Fruit fly (Drosophila melanogaster) whole organism, prepupa: Measurements from ENCODE around the gene CG4565.

ENCODE experiments used
- Blimp-1 ChIP-seq: fragments of 200-800 bp; sonication (Bioruptor generic); optimal IDR thresholded peaks from 3 replicates; lab custom pipeline; 2017; ENCODE audit warnings: missing biosample characterization, missing genetic modification characterization, mild to moderate bottlenecking, moderate library complexity, missing genetic modification reagents
- CG10631 ChIP-seq: fragments of 200-800 bp; sonication (Bioruptor generic); optimal IDR thresholded peaks from 2 replicates; lab custom pipeline; 2016; ENCODE audit warnings: missing biosample characterization, missing genetic modification characterization
- CG11294 ChIP-seq: fragments of 200-800 bp; sonication (Bioruptor generic); IDR thresholded peaks from 2 replicates; pipeline ENCODE4 v1.3.6; 2022; ENCODE audit warnings: missing biosample characterization, missing genetic modification characterization
- CG11762 ChIP-seq: fragments of 200-800 bp; sonication (Bioruptor generic); optimal IDR thresholded peaks from 3 replicates; lab custom pipeline; 2016; ENCODE audit warnings: missing biosample characterization, missing genetic modification characterization; ENCODE audit not compliant: insufficient read depth
- CG11902 ChIP-seq: fragments of 200-800 bp; sonication (Bioruptor generic); optimal IDR thresholded peaks from 3 replicates; lab custom pipeline; 2016; ENCODE audit warnings: missing biosample characterization, missing genetic modification characterization
- CG16779 ChIP-seq: fragments of 200-800 bp; sonication (Bioruptor generic); optimal IDR thresholded peaks from 3 replicates; lab custom pipeline; 2017; ENCODE audit warnings: missing biosample characterization, mild to moderate bottlenecking, missing genetic modification characterization
- CG3032 ChIP-seq: fragments of 200-800 bp; optimal IDR thresholded peaks from 2 replicates; lab custom pipeline; 2019; ENCODE audit warnings: missing biosample characterization, mild to moderate bottlenecking, missing genetic modification characterization, moderate library complexity
- CG31627 ChIP-seq: fragments of 200-800 bp; sonication (Bioruptor generic); optimal IDR thresholded peaks from 3 replicates; lab custom pipeline; 2016; ENCODE audit warnings: missing biosample characterization, missing genetic modification characterization
- CG32006 ChIP-seq: fragments of 200-800 bp; sonication (Bioruptor generic); optimal IDR thresholded peaks from 3 replicates; lab custom pipeline; 2017; ENCODE audit warnings: missing biosample characterization, mild to moderate bottlenecking, missing genetic modification characterization
- CG34406 ChIP-seq: fragments of 200-800 bp; sonication (Bioruptor generic); optimal IDR thresholded peaks from 3 replicates; lab custom pipeline; 2016; ENCODE audit warnings: missing biosample characterization, missing genetic modification characterization
- CG3919 ChIP-seq: fragments of 200-800 bp; sonication (Bioruptor generic); optimal IDR thresholded peaks from 3 replicates; lab custom pipeline; 2016; ENCODE audit warnings: missing biosample characterization, missing genetic modification characterization
- CG4318 ChIP-seq: fragments of 200-800 bp; sonication (Bioruptor generic); optimal IDR thresholded peaks from 3 replicates; lab custom pipeline; 2017; ENCODE audit warnings: missing biosample characterization, mild to moderate bottlenecking, missing genetic modification characterization
- CG6792 ChIP-seq: fragments of 200-800 bp; sonication (Bioruptor generic); optimal IDR thresholded peaks from 3 replicates; lab custom pipeline; 2016; ENCODE audit warnings: missing biosample characterization, missing genetic modification characterization
- CG6808 ChIP-seq: fragments of 200-800 bp; sonication (Bioruptor generic); optimal IDR thresholded peaks from 3 replicates; lab custom pipeline; 2017; ENCODE audit warnings: missing biosample characterization, missing genetic modification characterization, mild to moderate bottlenecking, moderate library complexity, missing genetic modification reagents
- CG6854 ChIP-seq: fragments of 200-800 bp; sonication (Bioruptor generic); optimal IDR thresholded peaks from 2 replicates; lab custom pipeline; 2017; ENCODE audit warnings: missing biosample characterization, mild to moderate bottlenecking, missing genetic modification characterization
- CG7368 ChIP-seq: fragments of 200-800 bp; sonication (Bioruptor generic); optimal IDR thresholded peaks from 3 replicates; lab custom pipeline; 2016; ENCODE audit warnings: missing biosample characterization, missing genetic modification characterization
- CG8119 ChIP-seq: fragments of 200-800 bp; sonication (Bioruptor generic); IDR thresholded peaks from 3 replicates; pipeline ENCODE4 v1.3.6; 2022; ENCODE audit warnings: missing biosample characterization, missing genetic modification characterization
- CG8319 ChIP-seq: fragments of 200-800 bp; sonication (Bioruptor generic); optimal IDR thresholded peaks from 3 replicates; lab custom pipeline; 2016; ENCODE audit warnings: missing biosample characterization, missing genetic modification characterization
- CG9139 ChIP-seq: fragments of 200-800 bp; sonication (Bioruptor generic); optimal IDR thresholded peaks from 3 replicates; lab custom pipeline; 2017; ENCODE audit warnings: missing biosample characterization, mild to moderate bottlenecking, missing genetic modification characterization
- Eip78C ChIP-seq: fragments of 200-800 bp; sonication (Bioruptor generic); peaks from one replicate; lab custom pipeline; 2016; ENCODE audit warnings: missing biosample characterization, missing genetic modification characterization
- Ets21C ChIP-seq: fragments of 200-800 bp; sonication (Bioruptor generic); optimal IDR thresholded peaks from 3 replicates; lab custom pipeline; 2016; ENCODE audit warnings: missing biosample characterization, missing genetic modification characterization
- Ets96B ChIP-seq: fragments of 200-800 bp; optimal IDR thresholded peaks from 2 replicates; lab custom pipeline; 2019; ENCODE audit warnings: missing biosample characterization, mild to moderate bottlenecking, missing genetic modification characterization, moderate library complexity
- Gug ChIP-seq: fragments of 200-800 bp; sonication (Bioruptor generic); IDR thresholded peaks from 2 replicates; pipeline ENCODE4 v1.3.6; 2022; ENCODE audit warnings: missing biosample characterization, missing genetic modification characterization
- Hr38 ChIP-seq: sonication (Bioruptor generic); optimal IDR thresholded peaks from 2 replicates; lab custom pipeline; 2016; ENCODE audit warnings: missing biosample characterization, missing genetic modification characterization
- Hr39 ChIP-seq: fragments of 200-800 bp; sonication (Bioruptor generic); optimal IDR thresholded peaks from 2 replicates; lab custom pipeline; 2016; ENCODE audit warnings: missing biosample characterization, missing genetic modification characterization
- Hr4 ChIP-seq: fragments of 200-800 bp; sonication (Bioruptor generic); optimal IDR thresholded peaks from 3 replicates; lab custom pipeline; 2016; ENCODE audit warnings: missing biosample characterization, missing genetic modification characterization
- Lpt ChIP-seq: fragments of 200-800 bp; sonication (Bioruptor generic); optimal IDR thresholded peaks from 3 replicates; lab custom pipeline; 2016; ENCODE audit warnings: missing biosample characterization, missing genetic modification characterization
- Met ChIP-seq: fragments of 200-800 bp; sonication (Bioruptor generic); optimal IDR thresholded peaks from 3 replicates; lab custom pipeline; 2016; ENCODE audit warnings: missing biosample characterization, missing genetic modification characterization
- Sox14 ChIP-seq: fragments of 200-800 bp; sonication (Bioruptor generic); optimal IDR thresholded peaks from 3 replicates; lab custom pipeline; 2016; ENCODE audit warnings: missing biosample characterization, missing genetic modification characterization
- Sox15 ChIP-seq: fragments of 200-800 bp; sonication (Bioruptor generic); optimal IDR thresholded peaks from 3 replicates; lab custom pipeline; 2016; ENCODE audit warnings: missing biosample characterization, missing genetic modification characterization
- achi ChIP-seq: fragments of 200-800 bp; sonication (Bioruptor generic); optimal IDR thresholded peaks from 3 replicates; lab custom pipeline; 2016; ENCODE audit warnings: missing biosample characterization, missing genetic modification characterization
- acj6 ChIP-seq: fragments of 200-800 bp; sonication (Bioruptor generic); optimal IDR thresholded peaks from 3 replicates; lab custom pipeline; 2016; ENCODE audit warnings: missing biosample characterization, missing genetic modification characterization
- cyc ChIP-seq: fragments of 200-800 bp; sonication (Bioruptor generic); optimal IDR thresholded peaks from 3 replicates; lab custom pipeline; 2016; ENCODE audit warnings: missing biosample characterization, missing genetic modification characterization
- dac ChIP-seq: fragments of 200-800 bp; sonication (Bioruptor generic); optimal IDR thresholded peaks from 2 replicates; lab custom pipeline; 2017; ENCODE audit warnings: missing biosample characterization, mild to moderate bottlenecking, missing genetic modification characterization
- dsx ChIP-seq: fragments of 200-800 bp; optimal IDR thresholded peaks from 3 replicates; lab custom pipeline; 2019; ENCODE audit warnings: missing biosample characterization, mild to moderate bottlenecking, missing genetic modification characterization, moderate library complexity; ENCODE audit not compliant: poor library complexity, severe bottlenecking
- eg ChIP-seq: fragments of 200-800 bp; sonication (Bioruptor generic); IDR thresholded peaks from 3 replicates; pipeline ENCODE4 v1.3.6; 2022; ENCODE audit warnings: missing biosample characterization, missing genetic modification characterization
- esn ChIP-seq: fragments of 200-800 bp; sonication (Bioruptor generic); optimal IDR thresholded peaks from 2 replicates; lab custom pipeline; 2016; ENCODE audit warnings: missing biosample characterization, mild to moderate bottlenecking, missing genetic modification characterization, moderate library complexity
- fd85E ChIP-seq: fragments of 200-800 bp; sonication (Bioruptor generic); optimal IDR thresholded peaks from 3 replicates; lab custom pipeline; 2016; ENCODE audit warnings: missing biosample characterization, missing genetic modification characterization
- salr ChIP-seq, 2 experiments: fragments of 200-800 bp; sonication (Bioruptor generic); optimal IDR thresholded peaks; 3 replicates each; lab custom pipeline; 2016 to 2018; ENCODE audit warnings: missing biosample characterization in 2 of 2, missing genetic modification characterization in 2 of 2, mild to moderate bottlenecking in 1 of 2
- svp ChIP-seq: fragments of 200-800 bp; sonication (Bioruptor generic); peaks from one replicate; lab custom pipeline; 2016; ENCODE audit warnings: missing biosample characterization, missing genetic modification characterization
- topi ChIP-seq: fragments of 200-800 bp; sonication (Bioruptor generic); optimal IDR thresholded peaks from 3 replicates; lab custom pipeline; 2016; ENCODE audit warnings: missing biosample characterization, missing genetic modification characterization
- vri ChIP-seq: fragments of 200-800 bp; sonication (Bioruptor generic); optimal IDR thresholded peaks from 3 replicates; lab custom pipeline; 2016; ENCODE audit warnings: missing biosample characterization, mild to moderate bottlenecking, missing genetic modification characterization

Gene CG4565

dm6 chr3R:10886462-10887315 is 34.2 kb downstream of the CG4565 start (continued):
- peak; percentile 86 for TF ChIP-seq CG11762 (GFP tag; lab: Kevin White, UChicago)
- TF ChIP-seq dac (GFP tag; lab: Kevin White, UChicago): peak; percentile 82
- TF ChIP-seq esn (GFP tag; lab: Kevin White, UChicago): peak; percentile 94
- TF ChIP-seq Hr39 (GFP tag; lab: Kevin White, UChicago): peak; percentile 91
- TF ChIP-seq CG3919 (GFP tag; lab: Kevin White, UChicago): peak; percentile 94
- TF ChIP-seq CG7368 (GFP tag; lab: Kevin White, UChicago): peak; percentile 80
- peak; percentile 92 for TF ChIP-seq CG34406 (GFP tag; lab: Kevin White, UChicago)
- TF ChIP-seq Ets21C (GFP tag; lab: Kevin White, UChicago): peak; percentile 87
- TF ChIP-seq Sox15 (GFP tag; lab: Kevin White, UChicago): peak; percentile 84
- peak; percentile 87 for TF ChIP-seq CG10631

DNA sequence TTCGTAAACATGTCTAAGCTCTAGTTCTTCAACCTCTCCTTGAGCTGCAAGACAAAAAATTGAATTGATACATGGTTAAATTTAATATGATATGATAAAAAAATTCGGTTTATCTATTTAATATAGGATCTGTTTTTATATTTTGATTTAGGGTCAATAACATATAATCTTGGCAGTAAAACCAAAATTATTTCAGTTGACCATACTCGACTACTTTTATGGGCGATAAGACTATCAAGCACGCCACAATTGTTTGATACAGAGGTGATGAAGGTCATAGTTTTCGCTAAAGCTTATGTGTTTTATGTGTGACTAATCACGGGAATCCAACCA is 35.7 kb downstream of the CG4565 start:
- TF ChIP-seq Sox15 (GFP tag; lab: Kevin White, UChicago) (no peak), CG6854 (no peak), Ets96B (tag; lab: Kevin White, UChicago) (no peak), svp (GFP tag; lab: Kevin White, UChicago) (peak; percentile 52), Lpt (no peak), esn (GFP tag; lab: Kevin White, UChicago) (no peak)

dm6 chr3R:10888633-10889519 is 36.4 kb downstream of the CG4565 start:
- TF ChIP-seq Blimp-1: no peak
- TF ChIP-seq Ets21C (GFP tag; lab: Kevin White, UChicago): no peak
- peak; percentile 16 for TF ChIP-seq achi (GFP tag; lab: Kevin White, UChicago)
- peak; percentile 57 for TF ChIP-seq CG6854
- no peak for TF ChIP-seq Hr38 (GFP tag; lab: Kevin White, UChicago)
- TF ChIP-seq CG10631: peak; percentile 35
- no peak for TF ChIP-seq CG11294
- TF ChIP-seq Lpt: peak; percentile 31
- TF ChIP-seq CG8319: no peak
- no peak for TF ChIP-seq esn (GFP tag; lab: Kevin White, UChicago)
- no peak for TF ChIP-seq vri (GFP tag; lab: Kevin White, UChicago)
- peak; percentile 24 to 50 for TF ChIP-seq salr (GFP tag; optimal IDR thresholded peaks at IDR 0.05; lab: Kevin White, UChicago)
- peak; percentile 73 for TF ChIP-seq CG16779 (tag; lab: Kevin White, UChicago)
- TF ChIP-seq cyc (GFP tag; lab: Kevin White, UChicago): peak; percentile 38
- peak; percentile 34 for TF ChIP-seq Hr4 (GFP tag; lab: Kevin White, UChicago)
- TF ChIP-seq eg: peak; percentile 77; the same call in 2 of the 3 replicates
- TF ChIP-seq dac (GFP tag; lab: Kevin White, UChicago): no peak
- peak; percentile 39 for TF ChIP-seq dsx
- TF ChIP-seq CG7368 (GFP tag; lab: Kevin White, UChicago): peak; percentile 31
- peak; percentile 64 for TF ChIP-seq Sox14 (GFP tag; lab: Kevin White, UChicago)
- peak; percentile 75 for TF ChIP-seq Eip78C (GFP tag; lab: Kevin White, UChicago)
- peak; percentile 95 for TF ChIP-seq CG6808 (GFP tag; lab: Kevin White, UChicago)
- TF ChIP-seq CG32006 (GFP tag; lab: Kevin White, UChicago): peak; percentile 47
- peak; percentile 60 for TF ChIP-seq fd85E (GFP tag; lab: Kevin White, UChicago)
- TF ChIP-seq svp (GFP tag; lab: Kevin White, UChicago): peak; percentile 65
- TF ChIP-seq Met (GFP tag; lab: Kevin White, UChicago): peak; percentile 29
- TF ChIP-seq CG11902: no peak
- no peak for TF ChIP-seq CG6792
- no peak for TF ChIP-seq Sox15 (GFP tag; lab: Kevin White, UChicago)
- peak; percentile 62 for TF ChIP-seq CG3032
- peak; percentile 22 for TF ChIP-seq topi (GFP tag; lab: Kevin White, UChicago)
- TF ChIP-seq CG31627 (GFP tag; lab: Kevin White, UChicago): peak; percentile 3
- no peak for TF ChIP-seq CG4318 (GFP tag; lab: Kevin White, UChicago)
- TF ChIP-seq Gug: 0 out of 2 replicates have a peak, but pooled peaks have one; percentile 19
- peak; percentile 25 for TF ChIP-seq Ets96B (tag; lab: Kevin White, UChicago)
- peak; percentile 96 for TF ChIP-seq CG9139
- TF ChIP-seq CG8119 (GFP tag; lab: Robert Waterston, UW): peak; percentile 63; the same call in 2 of the 3 replicates
- no peak for TF ChIP-seq acj6 (GFP tag; lab: Kevin White, UChicago)
